Worm (Caenorhabditis elegans) whole organism, late embryonic: ENCODE results near the gene sel-8.

Experiments
- C38D4.7 ChIP-seq: fragments of 200-800 bp; sonication (Bioruptor generic); optimal IDR thresholded peaks from 2 replicates; lab custom pipeline; 2018; ENCODE audit warnings: mild to moderate bottlenecking, missing genetic modification characterization, moderate library complexity, missing compliant biosample characterization
- K02D7.2 ChIP-seq: sonication (generic microtip); optimal IDR thresholded peaks from 2 replicates; lab custom pipeline; 2017; ENCODE audit warnings: mild to moderate bottlenecking, missing genetic modification characterization, missing compliant biosample characterization
- T23F11.4 ChIP-seq: fragments of 200-800 bp; sonication (Bioruptor generic); optimal IDR thresholded peaks from 2 replicates; lab custom pipeline; 2018; ENCODE audit warnings: mild to moderate bottlenecking, missing genetic modification characterization, missing compliant biosample characterization
- ama-1 ChIP-seq: fragments of 150-350 bp; optimal IDR thresholded peaks from 2 replicates; lab custom pipeline; 2014
- ceh-19 ChIP-seq: fragments of 200-800 bp; sonication (Bioruptor generic); optimal IDR thresholded peaks from 2 replicates; lab custom pipeline; 2018; ENCODE audit warnings: mild to moderate bottlenecking, missing genetic modification characterization, missing compliant biosample characterization
- ceh-22 ChIP-seq: sonication (generic microtip); optimal IDR thresholded peaks from 2 replicates; lab custom pipeline; 2017; ENCODE audit warnings: missing biosample characterization, missing genetic modification characterization
- ceh-24 ChIP-seq: sonication (generic microtip); optimal IDR thresholded peaks from 2 replicates; lab custom pipeline; 2016; ENCODE audit warnings: mild to moderate bottlenecking, missing genetic modification characterization, missing compliant biosample characterization
- ceh-34 ChIP-seq: sonication (generic microtip); optimal IDR thresholded peaks from 2 replicates; lab custom pipeline; 2016; ENCODE audit warnings: mild to moderate bottlenecking, missing genetic modification characterization, missing compliant biosample characterization
- ceh-45 ChIP-seq: fragments of 200-800 bp; sonication (Bioruptor generic); IDR thresholded peaks from 2 replicates; pipeline ENCODE4 v1.3.6; 2022; ENCODE audit warnings: missing genetic modification reagents, missing genetic modification characterization, missing compliant biosample characterization
- ceh-48 ChIP-seq: sonication (generic microtip); optimal IDR thresholded peaks from 2 replicates; lab custom pipeline; 2016; ENCODE audit warnings: missing genetic modification characterization, inconsistent platforms, missing compliant biosample characterization
- ceh-9 ChIP-seq: sonication (generic microtip); optimal IDR thresholded peaks from 2 replicates; lab custom pipeline; 2016; ENCODE audit warnings: mild to moderate bottlenecking, missing genetic modification characterization, inconsistent platforms, missing compliant biosample characterization
- che-1 ChIP-seq: sonication (generic microtip); optimal IDR thresholded peaks from 2 replicates; lab custom pipeline; 2016; ENCODE audit warnings: mild to moderate bottlenecking, missing genetic modification characterization, missing compliant biosample characterization
- dve-1 ChIP-seq: sonication (generic microtip); optimal IDR thresholded peaks from 2 replicates; lab custom pipeline; 2017; ENCODE audit warnings: antibody characterized with exemption, mild to moderate bottlenecking, missing genetic modification characterization, missing compliant biosample characterization
- elt-2 ChIP-seq: sonication (generic microtip); optimal IDR thresholded peaks from 2 replicates; lab custom pipeline; 2016; ENCODE audit warnings: missing genetic modification reagents, missing genetic modification characterization, missing compliant biosample characterization
- elt-4 ChIP-seq: sonication (generic microtip); optimal IDR thresholded peaks from 2 replicates; lab custom pipeline; 2016; ENCODE audit warnings: missing genetic modification characterization, missing compliant biosample characterization
- fkh-6 ChIP-seq: sonication (generic microtip); optimal IDR thresholded peaks from 2 replicates; lab custom pipeline; 2016; ENCODE audit warnings: missing genetic modification characterization, missing compliant biosample characterization
- gmeb-2 ChIP-seq: sonication (generic microtip); optimal IDR thresholded peaks from 2 replicates; lab custom pipeline; 2016; ENCODE audit warnings: missing genetic modification characterization, inconsistent platforms, missing compliant biosample characterization
- hlh-13 ChIP-seq: fragments of 200-800 bp; sonication (Bioruptor generic); optimal IDR thresholded peaks from 2 replicates; lab custom pipeline; 2018; ENCODE audit warnings: mild to moderate bottlenecking, missing genetic modification characterization, missing compliant biosample characterization
- hlh-15 ChIP-seq: sonication (generic microtip); optimal IDR thresholded peaks from 2 replicates; lab custom pipeline; 2016; ENCODE audit warnings: missing genetic modification characterization, missing compliant biosample characterization
- hlh-30 ChIP-seq: sonication (generic microtip); optimal IDR thresholded peaks from 2 replicates; lab custom pipeline; 2017; ENCODE audit warnings: antibody characterized with exemption, missing genetic modification characterization, missing compliant biosample characterization; ENCODE audit not compliant: insufficient read depth
- lim-6 ChIP-seq: sonication (generic microtip); optimal IDR thresholded peaks from 2 replicates; lab custom pipeline; 2016; ENCODE audit warnings: missing genetic modification characterization, missing compliant biosample characterization
- lin-11 ChIP-seq: fragments of 200-800 bp; sonication (Bioruptor generic); optimal IDR thresholded peaks from 2 replicates; lab custom pipeline; 2018; ENCODE audit warnings: mild to moderate bottlenecking, missing genetic modification characterization, missing compliant biosample characterization
- madf-2 ChIP-seq: sonication (generic microtip); optimal IDR thresholded peaks from 2 replicates; lab custom pipeline; 2017; ENCODE audit warnings: missing genetic modification characterization, missing compliant biosample characterization
- nfya-1 ChIP-seq: sonication (generic microtip); optimal IDR thresholded peaks from 2 replicates; lab custom pipeline; 2017; ENCODE audit warnings: missing genetic modification characterization, mild to moderate bottlenecking, missing compliant biosample characterization, antibody characterized with exemption, moderate library complexity
- nhr-232 ChIP-seq: sonication (generic microtip); optimal IDR thresholded peaks from 2 replicates; lab custom pipeline; 2016; ENCODE audit warnings: missing genetic modification characterization, missing compliant biosample characterization
- pag-3 ChIP-seq: sonication (generic microtip); optimal IDR thresholded peaks from 2 replicates; lab custom pipeline; 2016; ENCODE audit warnings: missing compliant biosample characterization, missing genetic modification characterization, borderline replicate concordance
- pat-9 ChIP-seq: fragments of 200-800 bp; sonication (Bioruptor generic); optimal IDR thresholded peaks from 2 replicates; lab custom pipeline; 2018; ENCODE audit warnings: mild to moderate bottlenecking, missing genetic modification characterization, moderate library complexity, missing compliant biosample characterization
- pha-4 ChIP-seq: fragments of 150-350 bp; optimal IDR thresholded peaks from 2 replicates; lab custom pipeline; 2018; ENCODE audit warnings: missing biosample characterization, missing genetic modification reagents, missing genetic modification characterization
- pqm-1 ChIP-seq: sonication (generic microtip); optimal IDR thresholded peaks from 2 replicates; lab custom pipeline; 2016; ENCODE audit warnings: missing genetic modification characterization, missing compliant biosample characterization
- sox-2 ChIP-seq: fragments of 200-800 bp; sonication (Bioruptor generic); IDR thresholded peaks from 2 replicates; pipeline ENCODE4 v1.3.6; 2022; ENCODE audit warnings: missing genetic modification reagents, missing genetic modification characterization, missing compliant biosample characterization
- sox-4 ChIP-seq: sonication (generic microtip); optimal IDR thresholded peaks from 2 replicates; lab custom pipeline; 2017; ENCODE audit warnings: mild to moderate bottlenecking, missing genetic modification characterization, inconsistent platforms, missing compliant biosample characterization
- syd-9 ChIP-seq: sonication (generic microtip); optimal IDR thresholded peaks from 2 replicates; lab custom pipeline; 2016; ENCODE audit warnings: mild to moderate bottlenecking, missing genetic modification characterization, moderate library complexity, missing compliant biosample characterization
- tbx-2 ChIP-seq: sonication (generic microtip); optimal IDR thresholded peaks from 2 replicates; lab custom pipeline; 2016; ENCODE audit warnings: missing genetic modification characterization, missing compliant biosample characterization
- tbx-7 ChIP-seq: sonication (generic microtip); optimal IDR thresholded peaks from 2 replicates; lab custom pipeline; 2016; ENCODE audit warnings: missing genotype, missing genetic modification characterization, missing compliant biosample characterization
- unc-42 ChIP-seq: sonication (generic microtip); optimal IDR thresholded peaks from 2 replicates; lab custom pipeline; 2016; ENCODE audit warnings: missing genotype, missing genetic modification characterization, missing compliant biosample characterization
- unc-55 ChIP-seq: sonication (generic microtip); optimal IDR thresholded peaks from 2 replicates; lab custom pipeline; 2017; ENCODE audit warnings: missing biosample characterization, missing genetic modification reagents, missing genetic modification characterization
- zip-5 ChIP-seq: sonication (generic microtip); optimal IDR thresholded peaks from 2 replicates; lab custom pipeline; 2016; ENCODE audit warnings: missing genetic modification characterization, missing compliant biosample characterization
- ztf-16 ChIP-seq: sonication (generic microtip); optimal IDR thresholded peaks from 2 replicates; lab custom pipeline; 2017; ENCODE audit warnings: missing genetic modification characterization, missing compliant biosample characterization

Gene sel-8

ce11 chrIII:3643602-3644001 is 16.7 kb upstream of the sel-8 start:
- TF ChIP-seq lin-11 (tag; lab: Kevin White, UChicago) (no peak), ceh-48 (no peak), lim-6 (tag; lab: Kevin White, UChicago) (no peak), che-1 (tag; lab: Kevin White, UChicago) (no peak)

- TF ChIP-seq ztf-16 (tag; lab: Kevin White, UChicago) (no peak), zip-5 (no peak), dve-1 (tag; lab: Kevin White, UChicago) (no peak), ceh-19 (GFP tag; lab: Kevin White, UChicago) (no peak), elt-4 (tag; lab: Kevin White, UChicago) (no peak), lim-6 (tag; lab: Kevin White, UChicago) (no peak), unc-42 (no peak), C38D4.7 (GFP tag; lab: Kevin White, UChicago) (no peak), lin-11 (tag; lab: Kevin White, UChicago) (no peak), gmeb-2 (tag; lab: Kevin White, UChicago) (no peak), T23F11.4 (GFP tag; lab: Kevin White, UChicago) (no peak), sox-4 (no peak), sox-2 (no peak), pqm-1 (tag; lab: Kevin White, UChicago) (no peak), madf-2 (no peak), hlh-15 (tag; lab: Kevin White, UChicago) (no peak), ceh-34 (no peak), hlh-30 (tag; lab: Kevin White, UChicago) (no peak), ama-1 (lab: Kevin White, UChicago) (no peak)
Observed at ce11 chrIII:3637251-3637989, 10.5 kb upstream of the sel-8 start.

- TF ChIP-seq pqm-1 (tag; lab: Kevin White, UChicago): no peak
- no peak for TF ChIP-seq elt-4 (tag; lab: Kevin White, UChicago)
- TF ChIP-seq pat-9 (tag; lab: Kevin White, UChicago): no peak
- no peak for TF ChIP-seq nfya-1 (tag; lab: Kevin White, UChicago)
- no peak for TF ChIP-seq syd-9 (tag; lab: Kevin White, UChicago)
- TF ChIP-seq unc-55 (GFP tag; lab: Kevin White, UChicago): no peak
- TF ChIP-seq pha-4: no peak
- TF ChIP-seq ceh-22 (tag; lab: Kevin White, UChicago): no peak
- no peak for TF ChIP-seq ceh-48
- TF ChIP-seq, all 69 proteins: peak for 0
Observed at ce11 chrIII:3635844-3636243, 8.9 kb upstream of the sel-8 start, which contains the start of gene rilp-1. rilp-1 (plus strand) TSS chrIII:3636144.

DNA sequence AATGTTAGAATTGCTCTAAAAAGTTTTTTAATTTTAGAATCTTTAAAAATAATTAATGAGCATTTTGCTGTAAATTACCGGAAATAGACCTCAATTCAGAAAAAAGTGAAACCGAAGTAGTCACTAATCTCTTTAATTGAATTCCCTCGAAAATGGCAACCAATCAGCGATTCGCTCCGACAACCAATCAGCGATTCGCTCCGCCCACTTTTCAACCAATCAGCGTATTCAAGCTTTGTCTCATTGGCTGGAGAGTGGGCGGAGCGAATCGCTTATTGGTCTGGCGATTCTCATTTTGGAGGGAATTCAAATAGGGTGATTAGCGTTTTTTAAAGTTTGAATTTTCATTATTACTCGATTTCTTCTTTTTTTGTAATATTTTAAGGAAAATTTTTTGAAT is 7.9 kb upstream of the sel-8 start:
- peak; percentile 96 for TF ChIP-seq nfya-1 (tag; lab: Kevin White, UChicago)
- no peak for TF ChIP-seq ceh-45

DNA sequence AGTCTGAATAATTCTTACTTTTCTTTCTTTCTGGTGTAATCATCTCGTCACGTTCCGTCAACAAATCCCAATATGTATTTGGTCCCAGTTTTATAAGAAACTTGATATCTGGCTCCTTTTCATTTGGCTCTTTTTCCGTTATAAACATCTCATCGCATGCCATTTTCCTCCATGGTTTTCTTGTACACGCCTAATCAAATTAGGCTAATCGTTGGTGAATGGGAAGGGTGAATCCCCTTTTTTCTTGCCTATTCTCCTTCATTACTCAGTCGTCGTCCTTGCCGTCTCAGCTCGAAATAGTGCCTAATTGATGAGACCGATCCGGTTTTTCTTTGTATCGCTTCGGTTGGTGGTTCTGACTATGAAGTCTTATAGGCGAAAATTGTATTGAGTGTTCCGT is 7.2 kb upstream of the sel-8 start:
- TF ChIP-seq unc-42: peak; percentile 75
- no peak for TF ChIP-seq che-1 (tag; lab: Kevin White, UChicago)

DNA sequence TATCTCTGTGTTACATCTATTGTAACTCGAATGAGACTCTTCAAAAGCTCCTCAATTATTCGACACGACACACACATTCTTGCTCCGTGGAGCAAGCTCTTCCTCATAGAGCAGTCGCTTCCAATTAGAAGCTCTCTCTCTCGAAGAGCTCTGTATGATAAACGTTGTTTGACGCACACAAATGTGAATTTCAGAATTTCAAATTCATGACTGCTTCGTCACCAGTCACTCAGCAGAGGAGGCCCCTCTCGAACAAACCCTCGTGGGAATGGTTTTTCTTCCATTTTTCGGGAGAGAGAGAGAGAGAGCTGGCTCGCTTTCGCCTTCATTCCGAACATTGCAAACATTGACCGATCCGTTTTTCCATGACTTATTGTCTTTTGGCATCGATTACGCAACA is 5.4 kb upstream of the sel-8 start:
- no peak for TF ChIP-seq tbx-2 (tag; lab: Kevin White, UChicago)
- no peak for TF ChIP-seq ceh-9 (tag; lab: Kevin White, UChicago)
- TF ChIP-seq tbx-7 (tag; lab: Kevin White, UChicago): no peak
- no peak for TF ChIP-seq hlh-15 (tag; lab: Kevin White, UChicago)
- TF ChIP-seq nhr-232 (tag; lab: Kevin White, UChicago): no peak
- TF ChIP-seq fkh-6 (tag; lab: Kevin White, UChicago): no peak
- no peak for TF ChIP-seq ceh-48
- TF ChIP-seq T23F11.4 (GFP tag; lab: Kevin White, UChicago): no peak
- no peak for TF ChIP-seq madf-2
- no peak for TF ChIP-seq K02D7.2 (tag; lab: Kevin White, UChicago)
- TF ChIP-seq ceh-24 (tag; lab: Kevin White, UChicago): no peak
- no peak for TF ChIP-seq ceh-45
- no peak for TF ChIP-seq unc-42
- no peak for TF ChIP-seq elt-2
- TF ChIP-seq pat-9 (tag; lab: Kevin White, UChicago): no peak
- TF ChIP-seq gmeb-2 (tag; lab: Kevin White, UChicago): no peak
- no peak for TF ChIP-seq pag-3
- no peak for TF ChIP-seq hlh-13
- TF ChIP-seq nfya-1 (tag; lab: Kevin White, UChicago): no peak
